Fruit fly (Drosophila melanogaster): Measurements from ENCODE around the gene CRAT.

- TF ChIP-seq CG8301 (tag; optimal IDR thresholded peaks at IDR 0.05) (no peak), Pif1B (GFP tag; optimal IDR thresholded peaks at IDR 0.05) (no peak), CG4496 (GFP tag; IDR thresholded peaks at IDR 0.05) (no peak), Pif1A (GFP tag; optimal IDR thresholded peaks at IDR 0.05) (no peak), CG15710 (tag; optimal IDR thresholded peaks at IDR 0.05) (no peak), Snoo (tag; optimal IDR thresholded peaks at IDR 0.05) (no peak), CG13204 (GFP tag; optimal IDR thresholded peaks at IDR 0.05) (no peak), CG10348 (GFP tag; IDR thresholded peaks at IDR 0.05) (no peak), CG9948 (tag; optimal IDR thresholded peaks at IDR 0.05) (no peak), EcR (GFP tag; optimal IDR thresholded peaks at IDR 0.05) (no peak), CG8159 (tag; optimal IDR thresholded peaks at IDR 0.05) (no peak), rn (GFP tag; IDR thresholded peaks at IDR 0.05) (no peak)
Measured at dm6 chr3R:6423128-6423527, 47.3 kb upstream of the CRAT start.
